Worm (Caenorhabditis elegans) whole organism, late embryonic: ENCODE results near the gene msp-56.
A peak's percentile ranks its signal among the peaks of the same experiment; 100 is the strongest.

Experiments used
- C08G9.2 ChIP-seq: sonication (generic microtip); optimal IDR thresholded peaks from 2 replicates; lab custom pipeline; 2016; ENCODE audit warnings: mild to moderate bottlenecking, missing genetic modification characterization, moderate library complexity, missing compliant biosample characterization
- C38D4.7 ChIP-seq: fragments of 200-800 bp; sonication (Bioruptor generic); optimal IDR thresholded peaks from 2 replicates; lab custom pipeline; 2018; ENCODE audit warnings: mild to moderate bottlenecking, missing genetic modification characterization, moderate library complexity, missing compliant biosample characterization
- F13H6.1 ChIP-seq: sonication (generic microtip); optimal IDR thresholded peaks from 2 replicates; lab custom pipeline; 2016; ENCODE audit warnings: missing genetic modification characterization, missing compliant biosample characterization
- ahr-1 ChIP-seq: sonication (generic microtip); optimal IDR thresholded peaks from 2 replicates; lab custom pipeline; 2016; ENCODE audit warnings: missing genetic modification characterization, missing compliant biosample characterization
- ceh-18 ChIP-seq: sonication (generic microtip); optimal IDR thresholded peaks from 2 replicates; lab custom pipeline; 2016; ENCODE audit warnings: missing genetic modification characterization, missing compliant biosample characterization
- ceh-31 ChIP-seq: sonication (generic microtip); optimal IDR thresholded peaks from 2 replicates; lab custom pipeline; 2016; ENCODE audit warnings: missing genetic modification characterization, missing compliant biosample characterization
- ceh-48 ChIP-seq: sonication (generic microtip); optimal IDR thresholded peaks from 2 replicates; lab custom pipeline; 2016; ENCODE audit warnings: missing genetic modification characterization, inconsistent platforms, missing compliant biosample characterization
- ceh-9 ChIP-seq: sonication (generic microtip); optimal IDR thresholded peaks from 2 replicates; lab custom pipeline; 2016; ENCODE audit warnings: mild to moderate bottlenecking, missing genetic modification characterization, inconsistent platforms, missing compliant biosample characterization
- che-1 ChIP-seq: sonication (generic microtip); optimal IDR thresholded peaks from 2 replicates; lab custom pipeline; 2016; ENCODE audit warnings: mild to moderate bottlenecking, missing genetic modification characterization, missing compliant biosample characterization
- elt-4 ChIP-seq: sonication (generic microtip); optimal IDR thresholded peaks from 2 replicates; lab custom pipeline; 2016; ENCODE audit warnings: missing genetic modification characterization, missing compliant biosample characterization
- ets-4 ChIP-seq: sonication (generic microtip); optimal IDR thresholded peaks from 2 replicates; lab custom pipeline; 2016; ENCODE audit warnings: missing genetic modification characterization, missing compliant biosample characterization
- fkh-10 ChIP-seq: fragments of 150-350 bp; optimal IDR thresholded peaks from 2 replicates; lab custom pipeline; 2014; ENCODE audit warnings: missing biosample characterization, missing genetic modification reagents, missing genetic modification characterization
- hlh-15 ChIP-seq: sonication (generic microtip); optimal IDR thresholded peaks from 2 replicates; lab custom pipeline; 2016; ENCODE audit warnings: missing genetic modification characterization, missing compliant biosample characterization
- hlh-6 ChIP-seq: sonication (generic microtip); optimal IDR thresholded peaks from 2 replicates; lab custom pipeline; 2016; ENCODE audit warnings: missing genotype, missing genetic modification characterization, missing compliant biosample characterization
- lin-11 ChIP-seq: fragments of 200-800 bp; sonication (Bioruptor generic); optimal IDR thresholded peaks from 2 replicates; lab custom pipeline; 2018; ENCODE audit warnings: mild to moderate bottlenecking, missing genetic modification characterization, missing compliant biosample characterization
- madf-2 ChIP-seq: sonication (generic microtip); optimal IDR thresholded peaks from 2 replicates; lab custom pipeline; 2017; ENCODE audit warnings: missing genetic modification characterization, missing compliant biosample characterization
- mec-3 ChIP-seq: sonication (generic microtip); optimal IDR thresholded peaks from 2 replicates; lab custom pipeline; 2016; ENCODE audit warnings: borderline replicate concordance, missing genetic modification characterization, missing compliant biosample characterization
- npax-4 ChIP-seq: sonication (generic microtip); optimal IDR thresholded peaks from 2 replicates; lab custom pipeline; 2016; ENCODE audit warnings: missing genetic modification characterization, missing compliant biosample characterization
- pat-9 ChIP-seq: fragments of 200-800 bp; sonication (Bioruptor generic); optimal IDR thresholded peaks from 2 replicates; lab custom pipeline; 2018; ENCODE audit warnings: mild to moderate bottlenecking, missing genetic modification characterization, moderate library complexity, missing compliant biosample characterization
- pax-1 ChIP-seq: fragments of 150-350 bp; optimal IDR thresholded peaks from 2 replicates; lab custom pipeline; 2014; ENCODE audit warnings: missing biosample characterization, missing genetic modification characterization
- pha-4 ChIP-seq: fragments of 150-350 bp; optimal IDR thresholded peaks from 2 replicates; lab custom pipeline; 2018; ENCODE audit warnings: missing biosample characterization, missing genetic modification reagents, missing genetic modification characterization
- pqm-1 ChIP-seq: sonication (generic microtip); optimal IDR thresholded peaks from 2 replicates; lab custom pipeline; 2016; ENCODE audit warnings: missing genetic modification characterization, missing compliant biosample characterization
- pros-1 ChIP-seq: fragments of 150-350 bp; optimal IDR thresholded peaks from 2 replicates; lab custom pipeline; 2014; ENCODE audit warnings: missing biosample characterization, missing genetic modification reagents, missing genetic modification characterization
- ref-2 ChIP-seq: sonication (generic microtip); optimal IDR thresholded peaks from 2 replicates; lab custom pipeline; 2016; ENCODE audit warnings: missing genetic modification characterization, missing compliant biosample characterization
- rnt-1 ChIP-seq: sonication (generic microtip); optimal IDR thresholded peaks from 2 replicates; lab custom pipeline; 2016; ENCODE audit warnings: missing genetic modification characterization, missing compliant biosample characterization
- sox-2 ChIP-seq: fragments of 200-800 bp; sonication (Bioruptor generic); IDR thresholded peaks from 2 replicates; pipeline ENCODE4 v1.3.6; 2022; ENCODE audit warnings: missing genetic modification reagents, missing genetic modification characterization, missing compliant biosample characterization
- syd-9 ChIP-seq: sonication (generic microtip); optimal IDR thresholded peaks from 2 replicates; lab custom pipeline; 2016; ENCODE audit warnings: mild to moderate bottlenecking, missing genetic modification characterization, moderate library complexity, missing compliant biosample characterization
- unc-3 ChIP-seq, 2 experiments: fragments of 200-800 bp in 1 of 2; sonication (Bioruptor generic) in 1 of 2; sonication (generic microtip) in 1 of 2; conservative IDR thresholded peaks in 1 of 2; optimal IDR thresholded peaks in 1 of 2; 2 replicates each; pipeline versions ENCODE4 v1.3.6 to Lab custom; 2016 to 2022; ENCODE audit warnings: missing compliant biosample characterization in 2 of 2, missing genetic modification characterization in 2 of 2, missing genetic modification reagents in 1 of 2
- unc-55 ChIP-seq: sonication (generic microtip); optimal IDR thresholded peaks from 2 replicates; lab custom pipeline; 2017; ENCODE audit warnings: missing biosample characterization, missing genetic modification reagents, missing genetic modification characterization
- unc-86 ChIP-seq: sonication (generic microtip); optimal IDR thresholded peaks from 2 replicates; lab custom pipeline; 2016; ENCODE audit warnings: missing genetic modification characterization, missing compliant biosample characterization
- zip-5 ChIP-seq: sonication (generic microtip); optimal IDR thresholded peaks from 2 replicates; lab custom pipeline; 2016; ENCODE audit warnings: missing genetic modification characterization, missing compliant biosample characterization

Gene msp-56

ce11 chrIV:9810633-9811032, 30.7 kb upstream of the msp-56 start, which contains the start of gene dct-15:
Gene dct-15 (minus strand): TSS chrIV:9810733.
- TF ChIP-seq ahr-1 (tag; lab: Kevin White, UChicago) (no peak), mec-3 (tag; lab: Kevin White, UChicago) (no peak), syd-9 (tag; lab: Kevin White, UChicago) (no peak), ceh-18 (tag; lab: Kevin White, UChicago) (no peak), C38D4.7 (GFP tag; lab: Kevin White, UChicago) (no peak), ceh-9 (no peak)

ce11 chrIV:9811487-9811886, 29.9 kb upstream of the msp-56 start:
- no peak for TF ChIP-seq che-1 (tag; lab: Kevin White, UChicago)
- no peak for TF ChIP-seq npax-4 (tag; lab: Kevin White, UChicago)
- TF ChIP-seq pqm-1 (tag; lab: Kevin White, UChicago) = no peak
- no peak for TF ChIP-seq elt-4 (tag; lab: Kevin White, UChicago)
- TF ChIP-seq fkh-10 (GFP tag; lab: Kevin White, UChicago) = no peak
- TF ChIP-seq pha-4 (tag; lab: Kevin White, UChicago) = no peak
- TF ChIP-seq lin-11 = no peak
- TF ChIP-seq unc-55 (GFP tag; lab: Kevin White, UChicago) = no peak
- no peak for TF ChIP-seq ceh-18 (tag; lab: Kevin White, UChicago)
- no peak for TF ChIP-seq unc-3 (GFP tag; conservative IDR thresholded peaks at IDR 0.05; lab: Robert Waterston, UW)
- TF ChIP-seq unc-3 (tag; optimal IDR thresholded peaks at IDR 0.05; lab: Kevin White, UChicago) = no peak
- no peak for TF ChIP-seq ceh-9
- no peak for TF ChIP-seq pros-1 (tag; lab: Kevin White, UChicago)
- TF ChIP-seq F13H6.1 (tag; lab: Kevin White, UChicago) = no peak
- no peak for TF ChIP-seq ets-4

ce11 chrIV:9815432-9815831, 25.9 kb upstream of the msp-56 start, which contains the start of gene egl-20:
Gene egl-20 (minus strand): TSS chrIV:9815532.
- TF ChIP-seq ahr-1 (tag; lab: Kevin White, UChicago) (no peak), unc-86 (tag; lab: Kevin White, UChicago) (no peak), ceh-9 (no peak), C08G9.2 (no peak), rnt-1 (tag; lab: Kevin White, UChicago) (no peak), sox-2 (GFP tag; lab: Robert Waterston, UW) (no peak), syd-9 (tag; lab: Kevin White, UChicago) (no peak), madf-2 (tag; lab: Kevin White, UChicago) (no peak)

- no peak for TF ChIP-seq unc-55 (GFP tag; lab: Kevin White, UChicago)
- no peak for TF ChIP-seq ceh-9
- TF ChIP-seq pax-1 (tag; lab: Kevin White, UChicago) = no peak
- no peak for TF ChIP-seq hlh-6 (tag; lab: Kevin White, UChicago)
- TF ChIP-seq ref-2 (tag; lab: Kevin White, UChicago) = no peak
- TF ChIP-seq ceh-31 (tag; lab: Kevin White, UChicago) = no peak
- TF ChIP-seq pros-1 (tag; lab: Kevin White, UChicago) = no peak
Measured at ce11 chrIV:9821621-9822020, 19.7 kb upstream of the msp-56 start, which contains the start of gene col-123. Gene col-123 (plus strand): TSS chrIV:9821921.

ce11 chrIV:9822585-9822984, 18.8 kb upstream of the msp-56 start:
- TF ChIP-seq C08G9.2 (peak; percentile 9), zip-5 (tag; lab: Kevin White, UChicago) (no peak), ceh-48 (tag; lab: Kevin White, UChicago) (no peak)

ce11 chrIV:9824480-9824879, 16.9 kb upstream of the msp-56 start, which contains the start of gene catp-6:
Gene catp-6 (minus strand): TSS chrIV:9824580.
- TF ChIP-seq ceh-31 (tag; lab: Kevin White, UChicago) = no peak
- TF ChIP-seq pat-9 = no peak
- no peak for TF ChIP-seq hlh-15
